Fruit fly (Drosophila melanogaster) whole organism, embryonic: ENCODE results near the gene Cep290.
A peak's percentile ranks its signal among the peaks of the same experiment; 100 is the strongest.

ENCODE experiments used
- BEAF-32 ChIP-seq: fragments of 200-800 bp; sonication (Bioruptor generic); optimal IDR thresholded peaks from 3 replicates; lab custom pipeline; 2017; ENCODE audit warnings: missing biosample characterization, missing genetic modification characterization, mild to moderate bottlenecking, moderate library complexity, missing genetic modification reagents
- C15 ChIP-seq: fragments of 200-800 bp; sonication (Bioruptor generic); IDR thresholded peaks from 3 replicates; pipeline ENCODE4 v1.3.6; 2022; ENCODE audit warnings: missing biosample characterization, missing genetic modification characterization
- CG13424 ChIP-seq: fragments of 200-800 bp; sonication (Bioruptor generic); optimal IDR thresholded peaks from 2 replicates; lab custom pipeline; 2019; ENCODE audit warnings: missing biosample characterization, mild to moderate bottlenecking, missing genetic modification characterization, moderate library complexity
- CG13775 ChIP-seq: fragments of 200-800 bp; sonication (Bioruptor generic); optimal IDR thresholded peaks from 3 replicates; lab custom pipeline; 2017; ENCODE audit warnings: missing biosample characterization, mild to moderate bottlenecking, missing genetic modification characterization
- CG13894 ChIP-seq: fragments of 200-800 bp; sonication (Bioruptor generic); optimal IDR thresholded peaks from 3 replicates; lab custom pipeline; 2018; ENCODE audit warnings: missing biosample characterization, mild to moderate bottlenecking, missing genetic modification characterization, moderate library complexity
- CG14441 ChIP-seq: fragments of 200-800 bp; sonication (Bioruptor generic); IDR thresholded peaks from 2 replicates; pipeline ENCODE4 v1.3.6; 2022; ENCODE audit warnings: missing biosample characterization, missing genetic modification characterization
- CG15514 ChIP-seq: fragments of 200-800 bp; sonication (Bioruptor generic); optimal IDR thresholded peaks from 3 replicates; lab custom pipeline; 2017; ENCODE audit warnings: missing biosample characterization, missing genetic modification characterization, mild to moderate bottlenecking, moderate library complexity, missing genetic modification reagents
- CG17829 ChIP-seq: fragments of 200-800 bp; optimal IDR thresholded peaks from 2 replicates; lab custom pipeline; 2019; ENCODE audit warnings: missing biosample characterization, mild to moderate bottlenecking, missing genetic modification characterization, moderate library complexity
- CG18262 ChIP-seq: fragments of 200-800 bp; optimal IDR thresholded peaks from 3 replicates; lab custom pipeline; 2019; ENCODE audit warnings: missing biosample characterization, mild to moderate bottlenecking, missing genetic modification characterization, moderate library complexity
- CG2712 ChIP-seq: fragments of 200-800 bp; optimal IDR thresholded peaks from 3 replicates; lab custom pipeline; 2019; ENCODE audit warnings: missing biosample characterization, mild to moderate bottlenecking, missing genetic modification characterization, moderate library complexity
- CG31224 ChIP-seq: fragments of 200-800 bp; sonication (Bioruptor generic); IDR thresholded peaks from 2 replicates; pipeline ENCODE4 v1.3.6; 2022; ENCODE audit warnings: missing biosample characterization, missing genetic modification characterization
- CG31365 ChIP-seq: fragments of 200-800 bp; sonication (Bioruptor generic); optimal IDR thresholded peaks from 2 replicates; lab custom pipeline; 2018; ENCODE audit warnings: missing biosample characterization, mild to moderate bottlenecking, missing genetic modification characterization
- CG33557 ChIP-seq: fragments of 200-800 bp; sonication (Bioruptor generic); optimal IDR thresholded peaks from 2 replicates; lab custom pipeline; 2019; ENCODE audit warnings: missing biosample characterization, mild to moderate bottlenecking, missing genetic modification characterization, moderate library complexity
- CG34422 ChIP-seq: fragments of 200-800 bp; sonication (Bioruptor generic); IDR thresholded peaks from 3 replicates; pipeline ENCODE4 v1.3.6; 2022; ENCODE audit warnings: missing biosample characterization, missing genetic modification characterization
- CG4730 ChIP-seq: fragments of 200-800 bp; sonication (Bioruptor generic); IDR thresholded peaks from 2 replicates; pipeline ENCODE4 v1.3.6; 2022; ENCODE audit warnings: missing biosample characterization, missing genetic modification characterization
- CG7271 ChIP-seq: fragments of 200-800 bp; sonication (Bioruptor generic); optimal IDR thresholded peaks from 2 replicates; lab custom pipeline; 2018; ENCODE audit warnings: missing biosample characterization, mild to moderate bottlenecking, missing genetic modification characterization, moderate library complexity
- CG9817 ChIP-seq: fragments of 200-800 bp; sonication (Bioruptor generic); optimal IDR thresholded peaks from 2 replicates; lab custom pipeline; 2018; ENCODE audit warnings: missing biosample characterization, mild to moderate bottlenecking, missing genetic modification characterization, moderate library complexity
- CG9876 ChIP-seq: fragments of 200-800 bp; sonication (Bioruptor generic); optimal IDR thresholded peaks from 2 replicates; lab custom pipeline; 2016; ENCODE audit warnings: missing biosample characterization, missing genetic modification characterization
- CkIIα-i1 ChIP-seq: fragments of 200-800 bp; sonication (Bioruptor generic); IDR thresholded peaks from 2 replicates; pipeline ENCODE4 v1.3.6; 2022; ENCODE audit warnings: missing biosample characterization, missing genetic modification characterization
- D19A ChIP-seq: fragments of 200-800 bp; optimal IDR thresholded peaks from 3 replicates; lab custom pipeline; 2019; ENCODE audit warnings: missing biosample characterization, mild to moderate bottlenecking, missing genetic modification characterization, moderate library complexity
- Dll ChIP-seq: fragments of 200-800 bp; sonication (Bioruptor generic); IDR thresholded peaks from 4 replicates; pipeline ENCODE4 v1.3.6; 2022; ENCODE audit warnings: missing biosample characterization, missing genetic modification characterization; ENCODE audit not compliant: partially characterized antibody
- Dref ChIP-seq: fragments of 200-800 bp; sonication (Bioruptor generic); IDR thresholded peaks from 2 replicates; pipeline ENCODE4 v1.3.6; 2022; ENCODE audit warnings: missing biosample characterization, missing genetic modification characterization
- Ets97D ChIP-seq: fragments of 200-800 bp; sonication (Bioruptor generic); optimal IDR thresholded peaks from 3 replicates; lab custom pipeline; 2016; ENCODE audit warnings: missing biosample characterization, missing genetic modification characterization
- HLH4C ChIP-seq: fragments of 200-800 bp; sonication (Bioruptor generic); IDR thresholded peaks from 3 replicates; pipeline ENCODE4 v1.3.6; 2022; ENCODE audit warnings: missing biosample characterization, missing genetic modification characterization; ENCODE audit not compliant: partially characterized antibody
- Sry-β ChIP-seq: fragments of 200-800 bp; sonication (Bioruptor generic); optimal IDR thresholded peaks from 2 replicates; lab custom pipeline; 2018; ENCODE audit warnings: missing biosample characterization, mild to moderate bottlenecking, missing genetic modification characterization, moderate library complexity
- Ssrp ChIP-seq: fragments of 200-800 bp; sonication (Bioruptor generic); optimal IDR thresholded peaks from 2 replicates; lab custom pipeline; 2018; ENCODE audit warnings: missing biosample characterization, mild to moderate bottlenecking, missing genetic modification characterization, moderate library complexity
- al ChIP-seq: fragments of 200-800 bp; sonication (Bioruptor generic); IDR thresholded peaks from 2 replicates; pipeline ENCODE4 v1.3.6; 2022; ENCODE audit warnings: missing biosample characterization, missing genetic modification characterization
- ara ChIP-seq: fragments of 200-800 bp; sonication (Bioruptor generic); IDR thresholded peaks from 2 replicates; pipeline ENCODE4 v1.3.6; 2022; ENCODE audit warnings: missing biosample characterization, missing genetic modification characterization
- croc ChIP-seq: fragments of 200-800 bp; sonication (Bioruptor generic); conservative IDR thresholded peaks from 3 replicates; pipeline ENCODE4 v1.3.6; 2022; ENCODE audit warnings: missing biosample characterization, missing genetic modification characterization
- dpn ChIP-seq, 2 experiments: fragments of 200-800 bp; sonication (Bioruptor generic); optimal IDR thresholded peaks; 3 replicates each; lab custom pipeline; 2016; ENCODE audit warnings: missing biosample characterization in 2 of 2, missing genetic modification characterization in 2 of 2
- ems ChIP-seq: fragments of 200-800 bp; sonication (Bioruptor generic); optimal IDR thresholded peaks from 3 replicates; lab custom pipeline; 2016; ENCODE audit warnings: missing biosample characterization, missing genetic modification characterization
- esg ChIP-seq: fragments of 200-800 bp; sonication (Bioruptor generic); conservative IDR thresholded peaks from 2 replicates; pipeline ENCODE4 v1.3.6; 2022; ENCODE audit warnings: missing biosample characterization, missing genetic modification characterization
- fd64A ChIP-seq: fragments of 200-800 bp; sonication (Bioruptor generic); optimal IDR thresholded peaks from 3 replicates; lab custom pipeline; 2018; ENCODE audit warnings: missing biosample characterization, mild to moderate bottlenecking, missing genetic modification characterization
- grau ChIP-seq: fragments of 200-800 bp; optimal IDR thresholded peaks from 3 replicates; lab custom pipeline; 2019; ENCODE audit warnings: missing biosample characterization, mild to moderate bottlenecking, missing genetic modification characterization, moderate library complexity
- ind ChIP-seq: fragments of 200-800 bp; sonication (Bioruptor generic); optimal IDR thresholded peaks from 3 replicates; lab custom pipeline; 2016; ENCODE audit warnings: missing biosample characterization, missing genetic modification characterization
- kni ChIP-seq: fragments of 200-800 bp; sonication (Bioruptor generic); optimal IDR thresholded peaks from 3 replicates; lab custom pipeline; 2017; ENCODE audit warnings: mild to moderate bottlenecking, missing biosample characterization, missing genetic modification reagents, missing genetic modification characterization
- lab ChIP-seq: fragments of 200-800 bp; sonication (Bioruptor generic); optimal IDR thresholded peaks from 3 replicates; lab custom pipeline; 2017; ENCODE audit warnings: missing biosample characterization, missing genetic modification characterization, mild to moderate bottlenecking, moderate library complexity, missing genetic modification reagents
- lilli ChIP-seq: fragments of 200-800 bp; sonication (Bioruptor generic); optimal IDR thresholded peaks from 3 replicates; lab custom pipeline; 2016; ENCODE audit warnings: missing biosample characterization, missing genetic modification characterization
- mirr ChIP-seq: fragments of 200-800 bp; sonication (Bioruptor generic); optimal IDR thresholded peaks from 3 replicates; lab custom pipeline; 2018; ENCODE audit warnings: missing biosample characterization, mild to moderate bottlenecking, missing genetic modification characterization
- nerfin-1 ChIP-seq: fragments of 200-800 bp; sonication (Bioruptor generic); optimal IDR thresholded peaks from 3 replicates; lab custom pipeline; 2019; ENCODE audit warnings: missing biosample characterization, mild to moderate bottlenecking, missing genetic modification characterization, moderate library complexity
- nmo ChIP-seq: fragments of 200-800 bp; sonication (Bioruptor generic); optimal IDR thresholded peaks from 2 replicates; lab custom pipeline; 2018; ENCODE audit warnings: missing biosample characterization, mild to moderate bottlenecking, missing genetic modification characterization, moderate library complexity
- pita ChIP-seq: fragments of 200-800 bp; sonication (Bioruptor generic); optimal IDR thresholded peaks from 2 replicates; lab custom pipeline; 2017; ENCODE audit warnings: missing biosample characterization, mild to moderate bottlenecking, missing genetic modification characterization
- pnt ChIP-seq: fragments of 200-800 bp; sonication (Bioruptor generic); optimal IDR thresholded peaks from 3 replicates; lab custom pipeline; 2016; ENCODE audit warnings: missing biosample characterization, missing genetic modification characterization
- sob ChIP-seq: fragments of 200-800 bp; sonication (Bioruptor generic); IDR thresholded peaks from 2 replicates; pipeline ENCODE4 v1.3.6; 2022; ENCODE audit warnings: missing biosample characterization, missing genetic modification characterization
- sqz ChIP-seq: fragments of 200-800 bp; sonication (Bioruptor generic); optimal IDR thresholded peaks from 3 replicates; lab custom pipeline; 2018; ENCODE audit warnings: missing biosample characterization, mild to moderate bottlenecking, missing genetic modification characterization
- stc ChIP-seq: fragments of 200-800 bp; sonication (Bioruptor generic); IDR thresholded peaks from 2 replicates; pipeline ENCODE4 v1.3.6; 2022; ENCODE audit warnings: missing biosample characterization, missing genetic modification characterization
- ttk ChIP-seq: fragments of 200-800 bp; sonication (Bioruptor generic); IDR thresholded peaks from 2 replicates; pipeline ENCODE4 v2.1.2; 2022; ENCODE audit warnings: missing biosample characterization, missing genetic modification characterization
- wor ChIP-seq: fragments of 200-800 bp; sonication (Bioruptor generic); IDR thresholded peaks from 2 replicates; pipeline ENCODE4 v1.3.6; 2022; ENCODE audit warnings: missing biosample characterization, missing genetic modification characterization
- zf30C ChIP-seq: fragments of 200-800 bp; sonication (Bioruptor generic); optimal IDR thresholded peaks from 3 replicates; lab custom pipeline; 2018; ENCODE audit warnings: missing biosample characterization, mild to moderate bottlenecking, missing genetic modification characterization

Gene Cep290

dm6 chr3L:837552-838187, 6.1 kb upstream of the Cep290 start, which contains the start of the genes CG13901 and CG13887 (continued):
- peak; percentile 91 for TF ChIP-seq ems (GFP tag; lab: Kevin White, UChicago)
- peak; percentile 92 for TF ChIP-seq CG2712 (tag; lab: Kevin White, UChicago)
- TF ChIP-seq CG9876 (GFP tag; lab: Kevin White, UChicago) = peak; percentile 85
- TF ChIP-seq nmo (GFP tag; lab: Kevin White, UChicago) = peak; percentile 94
- peak; percentile 86 for TF ChIP-seq Sry-β (GFP tag; lab: Kevin White, UChicago)
- TF ChIP-seq dpn (GFP tag; optimal IDR thresholded peaks at IDR 0.05; lab: Kevin White, UChicago) = peak; percentile 94
- TF ChIP-seq ttk (GFP tag; lab: Robert Waterston, UW) = peak; percentile 85
- peak; percentile 89 for TF ChIP-seq CG13775 (GFP tag; lab: Kevin White, UChicago)
- TF ChIP-seq zf30C = peak; percentile 1
- peak; percentile 91 for TF ChIP-seq CG13894
- TF ChIP-seq CG31224 (GFP tag; lab: Robert Waterston, UW) = peak; percentile 82
- peak; percentile 92 for TF ChIP-seq CG15514 (GFP tag; lab: Kevin White, UChicago)
- peak; percentile 80 for TF ChIP-seq wor (GFP tag; lab: Robert Waterston, UW)
- peak; percentile 59 for TF ChIP-seq BEAF-32 (GFP tag; lab: Kevin White, UChicago)
- TF ChIP-seq Ets97D (GFP tag; lab: Kevin White, UChicago) = peak; percentile 85
- peak; percentile 96 for TF ChIP-seq CG17829 (tag; lab: Kevin White, UChicago)
- peak; percentile 93 for TF ChIP-seq pnt (GFP tag; lab: Kevin White, UChicago)
- TF ChIP-seq al (GFP tag; lab: Robert Waterston, UW) = peak; percentile 83
- peak; percentile 67; the same call in 1 of the 3 replicates for TF ChIP-seq C15
- TF ChIP-seq croc (GFP tag; lab: Robert Waterston, UW) = peak; percentile 81
- 0 out of 3 replicates have a peak, but pooled peaks have one; percentile 30 for TF ChIP-seq HLH4C (GFP tag; lab: Robert Waterston, UW)
- TF ChIP-seq D19A = peak; percentile 80
- TF ChIP-seq esg (GFP tag; lab: Robert Waterston, UW) = peak; percentile 81
- TF ChIP-seq CkIIα-i1 (GFP tag; lab: Robert Waterston, UW) = no peak
- TF ChIP-seq CG34422 (GFP tag; lab: Robert Waterston, UW) = peak; percentile 90
- TF ChIP-seq Dref (GFP tag; lab: Robert Waterston, UW) = peak; percentile 40; the same call in 1 of the 2 replicates
- TF ChIP-seq pita = no peak
- TF ChIP-seq lilli (GFP tag; lab: Kevin White, UChicago) = peak; percentile 97
- TF ChIP-seq CG4730 (GFP tag; lab: Robert Waterston, UW) = peak; percentile 71
- peak; percentile 54 for TF ChIP-seq kni (GFP tag; lab: Kevin White, UChicago)
- TF ChIP-seq stc (GFP tag; lab: Robert Waterston, UW) = peak; percentile 82
- peak; percentile 50 for TF ChIP-seq mirr (GFP tag; lab: Kevin White, UChicago)
- TF ChIP-seq CG7271 (tag; lab: Kevin White, UChicago) = peak; percentile 78
- peak; percentile 88 for TF ChIP-seq CG18262 (tag; lab: Kevin White, UChicago)
- peak; percentile 88 for TF ChIP-seq Ssrp (tag; lab: Kevin White, UChicago)
- TF ChIP-seq sob = peak; percentile 91
- peak; percentile 94 for TF ChIP-seq lab (GFP tag; lab: Kevin White, UChicago)
- TF ChIP-seq grau = peak; percentile 88
- TF ChIP-seq ara (GFP tag; lab: Robert Waterston, UW) = peak; percentile 78
- peak; percentile 92 for TF ChIP-seq CG14441 (GFP tag; lab: Robert Waterston, UW)
- TF ChIP-seq CG13424 (tag; lab: Kevin White, UChicago) = peak; percentile 93
- peak; percentile 91 for TF ChIP-seq CG9817 (tag; lab: Kevin White, UChicago)
- peak; percentile 88 for TF ChIP-seq nerfin-1
- peak; percentile 45 for TF ChIP-seq fd64A (GFP tag; lab: Kevin White, UChicago)
- TF ChIP-seq Dll (GFP tag; lab: Robert Waterston, UW) = peak; percentile 59; the same call in 2 of the 4 replicates
- peak; percentile 94 for TF ChIP-seq ind (GFP tag; lab: Kevin White, UChicago)
- peak; percentile 59 for TF ChIP-seq CG31365 (tag; lab: Kevin White, UChicago)
- TF ChIP-seq CG33557 (GFP tag; lab: Kevin White, UChicago) = peak; percentile 84
- TF ChIP-seq sqz (GFP tag; lab: Kevin White, UChicago) = peak; percentile 88
